Comparison of ENCODE assay signal across 2 fruit fly cellular contexts in the genomic region with DNA sequence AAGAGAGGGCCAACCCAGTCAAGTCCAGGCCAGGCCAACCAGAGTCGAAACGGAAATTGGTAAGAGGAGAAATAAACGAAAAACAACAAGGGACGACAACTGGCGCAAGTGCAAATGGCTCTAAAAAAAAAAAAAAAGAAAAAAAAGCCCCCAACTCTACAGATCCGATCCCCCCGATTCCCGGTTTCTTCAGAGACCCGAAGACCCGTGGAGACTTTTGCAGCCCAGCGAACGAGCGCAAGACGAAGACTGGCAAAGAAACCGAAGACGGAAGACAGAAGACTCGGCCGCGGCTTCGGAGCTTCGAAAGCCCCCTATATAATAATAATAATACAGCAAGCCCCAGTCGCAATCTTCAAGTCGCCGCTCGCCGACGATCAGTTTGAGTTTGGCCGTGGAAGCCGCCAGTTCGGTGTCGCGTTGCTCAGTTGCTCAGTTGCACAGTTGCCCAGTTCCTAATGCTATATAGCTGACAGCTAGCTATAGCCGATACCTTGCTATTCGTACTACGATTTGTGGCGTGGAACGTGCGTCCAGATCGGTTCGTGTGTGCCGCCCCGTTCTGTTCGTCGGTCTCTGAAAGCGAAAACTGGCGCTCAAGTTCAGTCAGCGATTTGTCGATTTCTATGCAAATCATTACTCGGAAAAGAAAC.
TF ChIP-seq lines count a peak whose summit lies in the region.

No protein-coding gene starts in this region.

TF ChIP-seq in whole organism, embryonic, 481 proteins besides CTCF, POLR2A, EP300 and RAD21 (continued from another document):
- peak; percentile 62 for TF ChIP-seq Blimp-1 (GFP tag; optimal IDR thresholded peaks at IDR 0.05; lab: Kevin White, UChicago)
- peak; percentile 19; the same call in 1 of the 3 replicates for TF ChIP-seq Aef1 (GFP tag; IDR thresholded peaks at IDR 0.05; lab: Robert Waterston, UW)
- TF ChIP-seq CG10543 (GFP tag; optimal IDR thresholded peaks at IDR 0.05; lab: Kevin White, UChicago): peak; percentile 66
- TF ChIP-seq vvl (GFP tag; IDR thresholded peaks at IDR 0.05; lab: Robert Waterston, UW): peak; percentile 53
- 0 out of 3 replicates have a peak, but pooled peaks have one; percentile 43 for TF ChIP-seq zen2 (GFP tag; IDR thresholded peaks at IDR 0.05; lab: Robert Waterston, UW; ENCODE audit: partially characterized antibody)
- TF ChIP-seq ssp (GFP tag; IDR thresholded peaks at IDR 0.05; lab: Robert Waterston, UW): no peak
- TF ChIP-seq Bgb (GFP tag; IDR thresholded peaks at IDR 0.05; lab: Robert Waterston, UW; ENCODE audit: partially characterized antibody): peak; percentile 39; the same call in 1 of the 2 replicates
- peak; percentile 46; the same call in 1 of the 2 replicates for TF ChIP-seq CG42726 (GFP tag; IDR thresholded peaks at IDR 0.05; lab: Robert Waterston, UW; ENCODE audit: partially characterized antibody)
- TF ChIP-seq Med (GFP tag; lab: Kevin White, UChicago): peak; percentile 74
- peak; percentile 84 for TF ChIP-seq CG12769 (tag; optimal IDR thresholded peaks at IDR 0.05; lab: Kevin White, UChicago)
- TF ChIP-seq Rfx (GFP tag; IDR thresholded peaks at IDR 0.05; lab: Robert Waterston, UW): peak; percentile 29; the same call in 1 of the 2 replicates
- 0 out of 3 replicates have a peak, but pooled peaks have one; percentile 38 for TF ChIP-seq CG6791 (GFP tag; IDR thresholded peaks at IDR 0.05; lab: Robert Waterston, UW; ENCODE audit: partially characterized antibody)
- no peak for TF ChIP-seq CG6854 (GFP tag; optimal IDR thresholded peaks at IDR 0.05; lab: Kevin White, UChicago)
- TF ChIP-seq chinmo (GFP tag; IDR thresholded peaks at IDR 0.05; lab: Robert Waterston, UW; ENCODE audit: partially characterized antibody): peak; percentile 64; the same call in 1 of the 4 replicates
- TF ChIP-seq tll (GFP tag; optimal IDR thresholded peaks at IDR 0.05; lab: Kevin White, UChicago): no peak
- TF ChIP-seq CG9797 (GFP tag; optimal IDR thresholded peaks at IDR 0.05; lab: Kevin White, UChicago): no peak
- no peak for TF ChIP-seq CG30020 (tag; optimal IDR thresholded peaks at IDR 0.05; lab: Kevin White, UChicago)
- no peak for TF ChIP-seq ewg (GFP tag; optimal IDR thresholded peaks at IDR 0.05; lab: Kevin White, UChicago)
- 0 out of 3 replicates have a peak, but pooled peaks have one; percentile 15 for TF ChIP-seq sr (GFP tag; IDR thresholded peaks at IDR 0.05; lab: Robert Waterston, UW)
- TF ChIP-seq crol (GFP tag; IDR thresholded peaks at IDR 0.05; lab: Robert Waterston, UW): 0 out of 2 replicates have a peak, but pooled peaks have one; percentile 20
- TF ChIP-seq grn (GFP tag; optimal IDR thresholded peaks at IDR 0.05; lab: Kevin White, UChicago): no peak
- TF ChIP-seq Tbp (GFP tag; optimal IDR thresholded peaks at IDR 0.05; lab: Kevin White, UChicago): no peak
- TF ChIP-seq pros (GFP tag; optimal IDR thresholded peaks at IDR 0.05; lab: Kevin White, UChicago): peak; percentile 99
- peak; percentile 93 for TF ChIP-seq nom (GFP tag; optimal IDR thresholded peaks at IDR 0.05; lab: Kevin White, UChicago)
- TF ChIP-seq CG14050 (GFP tag; IDR thresholded peaks at IDR 0.05; lab: Robert Waterston, UW): no peak
- TF ChIP-seq chm (GFP tag; IDR thresholded peaks at IDR 0.05; lab: Robert Waterston, UW): peak; percentile 38; the same call in 1 of the 2 replicates
- no peak for TF ChIP-seq CG11695 (GFP tag; IDR thresholded peaks at IDR 0.05; lab: Robert Waterston, UW)
- peak; percentile 94 for TF ChIP-seq CG6175 (GFP tag; IDR thresholded peaks at IDR 0.05; lab: Robert Waterston, UW)
- TF ChIP-seq salm (tag; optimal IDR thresholded peaks at IDR 0.05; lab: Kevin White, UChicago): no peak
- no peak for TF ChIP-seq pfk (GFP tag; optimal IDR thresholded peaks at IDR 0.05; lab: Kevin White, UChicago)
- no peak for TF ChIP-seq Ets97D (GFP tag; optimal IDR thresholded peaks at IDR 0.05; lab: Kevin White, UChicago)

TF ChIP-seq in whole organism, prepupa, 60 proteins besides CTCF, POLR2A, EP300 and RAD21 (continued from another document):
- peak; percentile 14 for TF ChIP-seq Eip75B (GFP tag; optimal IDR thresholded peaks at IDR 0.05; lab: Kevin White, UChicago)
- TF ChIP-seq eg (GFP tag; IDR thresholded peaks at IDR 0.05; lab: Robert Waterston, UW): peak; percentile 68
- no peak for TF ChIP-seq CG10631 (GFP tag; optimal IDR thresholded peaks at IDR 0.05; lab: Kevin White, UChicago)
- peak; percentile 62 for TF ChIP-seq CG6854 (GFP tag; optimal IDR thresholded peaks at IDR 0.05; lab: Kevin White, UChicago)
- no peak for TF ChIP-seq Smox (GFP tag; optimal IDR thresholded peaks at IDR 0.05; lab: Kevin White, UChicago)
- TF ChIP-seq Sox15 (GFP tag; optimal IDR thresholded peaks at IDR 0.05; lab: Kevin White, UChicago): no peak
- no peak for TF ChIP-seq CG31627 (GFP tag; optimal IDR thresholded peaks at IDR 0.05; lab: Kevin White, UChicago)
- TF ChIP-seq CG32006 (GFP tag; optimal IDR thresholded peaks at IDR 0.05; lab: Kevin White, UChicago): no peak
